Worm (Caenorhabditis elegans): ENCODE results near the gene K03H9.3.

Gene K03H9.3

ce11 chrII:6410181-6410580, 12.7 kb upstream of the K03H9.3 start, which contains the start of gene T25D10.4:
Gene T25D10.4 (minus strand): TSS chrII:6410281.
- TF ChIP-seq unc-120 (tag; optimal IDR thresholded peaks at IDR 0.05; ENCODE audit: poor library complexity, severe bottlenecking) = no peak
- TF ChIP-seq cnd-1 (tag; optimal IDR thresholded peaks at IDR 0.05) = no peak
- no peak for TF ChIP-seq nhr-237 (tag; optimal IDR thresholded peaks at IDR 0.05)

ce11 chrII:6411660-6412451, 11.1 kb upstream of the K03H9.3 start:
- TF ChIP-seq lin-13 (tag; optimal IDR thresholded peaks at IDR 0.05) (no peak), nhr-28 (tag; optimal IDR thresholded peaks at IDR 0.05) (no peak), sptf-1 (tag; optimal IDR thresholded peaks at IDR 0.05) (peak; percentile 57), mab-5 (tag; optimal IDR thresholded peaks at IDR 0.05) (no peak), nhr-2 (tag; optimal IDR thresholded peaks at IDR 0.05) (peak; percentile 93), ceh-43 (GFP tag; optimal IDR thresholded peaks at IDR 0.05) (peak; percentile 76), elt-1 (tag; optimal IDR thresholded peaks at IDR 0.05; ENCODE audit: borderline replicate concordance, insufficient read depth) (no peak), mls-2 (tag; optimal IDR thresholded peaks at IDR 0.05) (peak; percentile 77), ces-1 (GFP tag; optimal IDR thresholded peaks at IDR 0.05) (peak; percentile 79), lin-32 (GFP tag; optimal IDR thresholded peaks at IDR 0.05) (peak; percentile 51), drap-1 (GFP tag; optimal IDR thresholded peaks at IDR 0.05) (no peak), ham-2 (GFP tag; optimal IDR thresholded peaks at IDR 0.05) (peak; percentile 66), cnd-1 (tag; optimal IDR thresholded peaks at IDR 0.05) (peak; percentile 90), unc-62 (GFP tag; optimal IDR thresholded peaks at IDR 0.05) (peak; percentile 57)

DNA sequence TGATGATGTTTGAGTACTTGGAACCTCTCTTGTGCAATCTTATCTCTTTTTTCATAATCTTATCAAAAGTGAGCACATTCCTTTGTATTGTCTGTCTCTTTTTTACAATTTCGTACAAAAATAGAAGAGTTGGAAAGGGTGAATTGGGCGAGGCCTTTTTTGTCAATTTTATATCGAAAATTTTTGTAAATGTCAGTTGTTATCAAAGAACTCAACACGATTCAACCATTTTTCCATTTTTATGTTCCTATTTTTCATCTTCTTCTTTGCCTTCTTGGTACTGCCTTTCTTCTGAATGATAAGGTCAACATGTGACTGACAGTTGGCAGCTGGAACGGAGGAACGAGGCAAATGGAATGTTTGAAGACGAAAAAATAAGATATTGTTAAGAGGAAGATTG, 9.1 kb upstream of the K03H9.3 start:
- TF ChIP-seq mab-5 (tag; optimal IDR thresholded peaks at IDR 0.05) (no peak), elt-1 (tag; optimal IDR thresholded peaks at IDR 0.05; ENCODE audit: borderline replicate concordance, insufficient read depth) (no peak), mls-2 (tag; optimal IDR thresholded peaks at IDR 0.05) (no peak), mep-1 (tag; optimal IDR thresholded peaks at IDR 0.05) (no peak), bed-3 (GFP tag; optimal IDR thresholded peaks at IDR 0.05) (no peak), M03D4.4 (tag; optimal IDR thresholded peaks at IDR 0.05) (no peak), cnd-1 (tag; optimal IDR thresholded peaks at IDR 0.05) (no peak), lsy-2 (tag; optimal IDR thresholded peaks at IDR 0.05) (no peak), ceh-83 (GFP tag; optimal IDR thresholded peaks at IDR 0.05) (no peak), elt-3 (tag; optimal IDR thresholded peaks at IDR 0.05) (no peak), blmp-1 (tag; optimal IDR thresholded peaks at IDR 0.05) (no peak), ceh-43 (GFP tag; optimal IDR thresholded peaks at IDR 0.05) (no peak), lin-32 (GFP tag; optimal IDR thresholded peaks at IDR 0.05) (no peak), lin-13 (tag; optimal IDR thresholded peaks at IDR 0.05) (no peak), nhr-28 (tag; optimal IDR thresholded peaks at IDR 0.05) (no peak), unc-120 (tag; optimal IDR thresholded peaks at IDR 0.05; ENCODE audit: poor library complexity, severe bottlenecking) (no peak), snpc-4 (tag; optimal IDR thresholded peaks at IDR 0.05) (no peak), ces-1 (GFP tag; optimal IDR thresholded peaks at IDR 0.05) (no peak), nhr-12 (tag; optimal IDR thresholded peaks at IDR 0.05) (no peak)

ce11 chrII:6417999-6418398, 4.9 kb upstream of the K03H9.3 start:
- TF ChIP-seq hlh-1 (tag; optimal IDR thresholded peaks at IDR 0.05) = peak; percentile 50
- TF ChIP-seq ceh-83 (GFP tag; optimal IDR thresholded peaks at IDR 0.05) = no peak
- no peak for TF ChIP-seq drap-1 (GFP tag; optimal IDR thresholded peaks at IDR 0.05)
- TF ChIP-seq ham-2 (GFP tag; optimal IDR thresholded peaks at IDR 0.05) = no peak
- no peak for TF ChIP-seq nhr-237 (tag; optimal IDR thresholded peaks at IDR 0.05)
- TF ChIP-seq ceh-39 (tag; optimal IDR thresholded peaks at IDR 0.05) = peak; percentile 30
- peak; percentile 16 for TF ChIP-seq mls-2 (tag; optimal IDR thresholded peaks at IDR 0.05)
- no peak for TF ChIP-seq elt-1 (tag; optimal IDR thresholded peaks at IDR 0.05; ENCODE audit: borderline replicate concordance, insufficient read depth)
- TF ChIP-seq cnd-1 (tag; optimal IDR thresholded peaks at IDR 0.05) = peak; percentile 55
- TF ChIP-seq M03D4.4 (tag; optimal IDR thresholded peaks at IDR 0.05) = no peak
- TF ChIP-seq ztf-11 (tag; optimal IDR thresholded peaks at IDR 0.05) = peak; percentile 71
- TF ChIP-seq ceh-43 (GFP tag; optimal IDR thresholded peaks at IDR 0.05) = no peak
- peak; percentile 26 for TF ChIP-seq unc-39 (tag; optimal IDR thresholded peaks at IDR 0.05)
- TF ChIP-seq lsy-2 (tag; optimal IDR thresholded peaks at IDR 0.05) = no peak
- peak; percentile 95 for TF ChIP-seq nhr-2 (tag; optimal IDR thresholded peaks at IDR 0.05)
- no peak for TF ChIP-seq mab-5 (tag; optimal IDR thresholded peaks at IDR 0.05)
- TF ChIP-seq sptf-1 (tag; optimal IDR thresholded peaks at IDR 0.05) = peak; percentile 8
- peak; percentile 95 for TF ChIP-seq zip-8 (tag; optimal IDR thresholded peaks at IDR 0.05)
- no peak for TF ChIP-seq unc-120 (tag; optimal IDR thresholded peaks at IDR 0.05; ENCODE audit: poor library complexity, severe bottlenecking)

Data from whole organism, mixed stage, embryonic.